Worm (Caenorhabditis elegans) whole organism, young adult: ENCODE results near the gene F20D6.11.

ENCODE experiments used
- D2030.7 ChIP-seq: fragments of 200-800 bp; sonication (Bioruptor generic); IDR thresholded peaks from 2 replicates; pipeline ENCODE4 v1.3.6; 2022; ENCODE audit warnings: missing genetic modification reagents, missing genetic modification characterization, missing compliant biosample characterization
- attf-6 ChIP-seq: fragments of 200-800 bp; sonication (Bioruptor generic); IDR thresholded peaks from 2 replicates; pipeline ENCODE4 v1.3.6; 2022; ENCODE audit warnings: missing genetic modification reagents, missing genetic modification characterization, missing compliant biosample characterization
- ceh-100 ChIP-seq: fragments of 200-800 bp; sonication (Bioruptor generic); IDR thresholded peaks from 2 replicates; pipeline ENCODE4 v1.3.6; 2022; ENCODE audit warnings: missing genetic modification reagents, missing genetic modification characterization, missing compliant biosample characterization
- dpl-1 ChIP-seq: fragments of 150-350 bp; optimal IDR thresholded peaks from 2 replicates; lab custom pipeline; 2014; ENCODE audit warnings: missing biosample characterization, missing genetic modification reagents, missing genetic modification characterization
- ets-4 ChIP-seq: fragments of 200-800 bp; sonication (Bioruptor generic); optimal IDR thresholded peaks from 2 replicates; lab custom pipeline; 2018; ENCODE audit warnings: mild to moderate bottlenecking, missing genetic modification characterization, missing compliant biosample characterization
- hmg-20 ChIP-seq: fragments of 200-800 bp; sonication (Bioruptor generic); IDR thresholded peaks from 2 replicates; pipeline ENCODE4 v1.3.6; 2022; ENCODE audit warnings: missing genetic modification reagents, missing genetic modification characterization, missing compliant biosample characterization
- let-607 ChIP-seq, 2 experiments: fragments of 200-800 bp in 1 of 2; sonication (Bioruptor generic) in 1 of 2; sonication (generic microtip) in 1 of 2; optimal IDR thresholded peaks; 2 replicates each; lab custom pipeline; 2016 to 2018; ENCODE audit warnings: mild to moderate bottlenecking in 2 of 2, missing compliant biosample characterization in 2 of 2, missing genetic modification characterization in 2 of 2, moderate library complexity in 2 of 2, missing genotype in 1 of 2
- mcd-1 ChIP-seq: fragments of 200-800 bp; sonication (Bioruptor generic); IDR thresholded peaks from 2 replicates; pipeline ENCODE4 v1.3.6; 2022; ENCODE audit warnings: missing genetic modification reagents, missing genetic modification characterization, missing compliant biosample characterization
- nfya-2 ChIP-seq: fragments of 200-800 bp; sonication (Bioruptor generic); IDR thresholded peaks from 2 replicates; pipeline ENCODE4 v1.3.6; 2022; ENCODE audit warnings: missing genetic modification reagents, missing genetic modification characterization, missing compliant biosample characterization
- nhr-27 ChIP-seq: fragments of 200-800 bp; sonication (Bioruptor generic); optimal IDR thresholded peaks from 2 replicates; lab custom pipeline; 2018; ENCODE audit warnings: mild to moderate bottlenecking, missing genetic modification characterization, moderate library complexity, missing compliant biosample characterization
- snpc-4 ChIP-seq, 5 experiments: fragments of 150-350 bp in 1 of 5; sonication (generic microtip) in 4 of 5; optimal IDR thresholded peaks; 2 replicates each; lab custom pipeline; 2014 to 2018; ENCODE audit warnings: missing genetic modification characterization in 5 of 5, missing biosample characterization in 3 of 5, antibody characterized with exemption in 2 of 5, mild to moderate bottlenecking in 2 of 5, missing compliant biosample characterization in 2 of 5, missing genotype in 2 of 5, moderate library complexity in 2 of 5, missing genetic modification reagents in 1 of 5
- unc-62 ChIP-seq: fragments of 150-350 bp; optimal IDR thresholded peaks from 2 replicates; lab custom pipeline; 2014; ENCODE audit warnings: missing biosample characterization, missing genetic modification reagents, missing genetic modification characterization
- ztf-18 ChIP-seq: sonication (generic microtip); optimal IDR thresholded peaks from 2 replicates; lab custom pipeline; 2016; ENCODE audit warnings: missing genotype, mild to moderate bottlenecking, missing genetic modification characterization, missing compliant biosample characterization
- ztf-6 ChIP-seq: fragments of 200-800 bp; sonication (Bioruptor generic); IDR thresholded peaks from 2 replicates; pipeline ENCODE4 v1.3.6; 2022; ENCODE audit warnings: missing genetic modification reagents, missing genetic modification characterization, missing compliant biosample characterization

ce11 chrV:8212816-8213215 is 13.9 kb upstream of the F20D6.11 start:
- TF ChIP-seq ceh-100 (no peak), ztf-6 (GFP tag; lab: Robert Waterston, UW) (no peak), unc-62 (GFP tag; lab: Kevin White, UChicago) (no peak), ztf-18 (no peak), mcd-1 (GFP tag; lab: Robert Waterston, UW) (no peak), nfya-2 (GFP tag; lab: Robert Waterston, UW) (no peak), let-607 (tag; optimal IDR thresholded peaks at IDR 0.05; lab: Kevin White, UChicago) (no peak), D2030.7 (GFP tag; lab: Robert Waterston, UW) (no peak), snpc-4 (GFP tag; optimal IDR thresholded peaks at IDR 0.05; lab: Kevin White, UChicago) (no peak), snpc-4 (tag; optimal IDR thresholded peaks at IDR 0.05; lab: Kevin White, UChicago) (no peak), hmg-20 (no peak), dpl-1 (GFP tag; lab: Kevin White, UChicago) (no peak), nhr-27 (tag; lab: Kevin White, UChicago) (no peak), attf-6 (GFP tag; lab: Robert Waterston, UW) (no peak), ets-4 (no peak)
